Worm (Caenorhabditis elegans) whole organism, mixed stage, embryonic: ENCODE data around the gene F07C4.10.

ENCODE experiments used
- blmp-1 ChIP-seq: fragments of 150-350 bp; optimal IDR thresholded peaks from 2 replicates; lab custom pipeline; 2014; ENCODE audit warnings: missing biosample characterization, missing genetic modification characterization
- flh-1 ChIP-seq: fragments of 200-800 bp; sonication (Bioruptor generic); optimal IDR thresholded peaks from 2 replicates; lab custom pipeline; 2018; ENCODE audit warnings: mild to moderate bottlenecking, missing genetic modification characterization, moderate library complexity, missing compliant biosample characterization
- sptf-1 ChIP-seq: sonication (generic microtip); optimal IDR thresholded peaks from 2 replicates; lab custom pipeline; 2017; ENCODE audit warnings: mild to moderate bottlenecking, missing genetic modification characterization, moderate library complexity, missing compliant biosample characterization
- ztf-11 ChIP-seq: fragments of 150-350 bp; optimal IDR thresholded peaks from 2 replicates; lab custom pipeline; 2014; ENCODE audit warnings: missing biosample characterization, missing genetic modification characterization

ce11 chrV:7590454-7590853 is 49.2 kb downstream of the F07C4.10 start, which contains the start of gene C50E3.6:
- TF ChIP-seq ztf-11 (tag; lab: Kevin White, UChicago) = no peak
- no peak for TF ChIP-seq sptf-1 (tag; lab: Kevin White, UChicago)
- no peak for TF ChIP-seq flh-1 (GFP tag; lab: Kevin White, UChicago)
- TF ChIP-seq blmp-1 (tag; lab: Kevin White, UChicago) = no peak
